Worm (Caenorhabditis elegans) whole organism, L4 larva: Measurements from ENCODE around the gene T07C12.10.

Source experiments
- F26F4.8 ChIP-seq: fragments of 200-800 bp; sonication (Bioruptor generic); conservative IDR thresholded peaks from 2 replicates; pipeline ENCODE4 v1.3.6; 2022; ENCODE audit warnings: missing genetic modification characterization, missing compliant biosample characterization
- egl-27 ChIP-seq: sonication (generic microtip); optimal IDR thresholded peaks from 3 replicates; lab custom pipeline; 2017; ENCODE audit warnings: missing biosample characterization, missing genetic modification reagents, missing genetic modification characterization
- nhr-237 ChIP-seq: sonication (generic microtip); optimal IDR thresholded peaks from 2 replicates; lab custom pipeline; 2017; ENCODE audit warnings: missing biosample characterization, missing genetic modification characterization
- nhr-25 ChIP-seq: sonication (generic microtip); optimal IDR thresholded peaks from 2 replicates; lab custom pipeline; 2017; ENCODE audit warnings: missing genetic modification characterization, mild to moderate bottlenecking, missing compliant biosample characterization, antibody characterized with exemption, moderate library complexity, borderline replicate concordance; ENCODE audit not compliant: insufficient read depth
- nhr-28 ChIP-seq: fragments of 150-350 bp; optimal IDR thresholded peaks from 2 replicates; lab custom pipeline; 2014; ENCODE audit warnings: missing biosample characterization, missing genetic modification characterization
- pqm-1 ChIP-seq: sonication (generic microtip); optimal IDR thresholded peaks from 2 replicates; lab custom pipeline; 2017; ENCODE audit warnings: missing biosample characterization, missing genetic modification characterization
- spr-1 ChIP-seq: sonication (generic microtip); optimal IDR thresholded peaks from 2 replicates; lab custom pipeline; 2016; ENCODE audit warnings: mild to moderate bottlenecking, missing genetic modification characterization, missing compliant biosample characterization
- unc-62 ChIP-seq, 3 experiments: fragments of 150-350 bp in 1 of 3; sonication (generic microtip); optimal IDR thresholded peaks in 2 of 3; peaks in 1 of 3; 1 replicate in 1 of 3; 2 replicates in 2 of 3; lab custom pipeline; 2014 to 2017; ENCODE audit warnings: missing biosample characterization in 3 of 3, missing genetic modification characterization in 3 of 3, missing genetic modification reagents in 3 of 3, missing genotype in 1 of 3
- zag-1 ChIP-seq: fragments of 150-350 bp; optimal IDR thresholded peaks from 2 replicates; lab custom pipeline; 2014; ENCODE audit warnings: missing biosample characterization, missing genetic modification characterization

DNA sequence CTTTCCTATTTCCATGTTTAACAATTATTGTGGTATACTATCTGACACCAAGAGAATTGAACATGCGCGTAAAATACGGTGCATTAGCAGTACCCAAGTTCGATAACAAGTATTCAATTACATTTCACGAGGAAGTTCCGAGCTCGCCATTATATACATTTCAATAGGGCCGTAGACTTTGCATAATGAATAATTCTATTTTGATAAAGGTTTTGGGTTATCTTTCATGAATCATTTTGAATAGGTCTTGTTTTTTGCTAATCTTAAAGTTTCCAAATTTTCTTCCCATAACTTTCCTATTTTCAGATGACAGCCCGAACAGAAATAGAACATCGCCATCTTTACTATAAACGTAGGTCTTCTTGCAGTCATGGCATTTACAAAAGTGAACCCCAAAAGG is 34.0 kb downstream of the T07C12.10 start, which contains the start of gene C50H2.13:
- TF ChIP-seq spr-1 (tag; lab: Kevin White, UChicago) (no peak), unc-62 (GFP tag; optimal IDR thresholded peaks at IDR 0.05 in 1 of 2; lab: Kevin White, UChicago) (no peak), unc-62 (tag; optimal IDR thresholded peaks at IDR 0.05; lab: Kevin White, UChicago) (no peak), pqm-1 (tag; lab: Kevin White, UChicago) (no peak), nhr-25 (tag; lab: Kevin White, UChicago) (no peak), nhr-237 (tag; lab: Kevin White, UChicago) (no peak), zag-1 (no peak), nhr-28 (tag; lab: Kevin White, UChicago) (no peak), F26F4.8 (no peak), egl-27 (tag; lab: Kevin White, UChicago) (no peak)
